Worm (Caenorhabditis elegans) whole organism, midembryonic: ENCODE results near the gene dlc-2.

Experiments used
- T22C8.4 ChIP-seq: fragments of 200-800 bp; sonication (Bioruptor generic); IDR thresholded peaks from 2 replicates; pipeline ENCODE4 v1.3.6; 2022; ENCODE audit warnings: missing genetic modification characterization, missing compliant biosample characterization
- cog-1 ChIP-seq: sonication (generic microtip); optimal IDR thresholded peaks from 2 replicates; lab custom pipeline; 2016; ENCODE audit warnings: missing genetic modification characterization, missing compliant biosample characterization
- flt-1 ChIP-seq: fragments of 200-800 bp; sonication (Bioruptor generic); IDR thresholded peaks from 2 replicates; pipeline ENCODE4 v1.3.6; 2022; ENCODE audit warnings: missing genetic modification characterization, missing compliant biosample characterization
- klf-2 ChIP-seq: fragments of 200-800 bp; sonication (Bioruptor generic); conservative IDR thresholded peaks from 2 replicates; pipeline ENCODE4 v1.3.6; 2022; ENCODE audit warnings: missing genetic modification reagents, missing genetic modification characterization, missing compliant biosample characterization
- med-1 ChIP-seq: sonication (generic microtip); optimal IDR thresholded peaks from 2 replicates; lab custom pipeline; 2017; ENCODE audit warnings: missing genetic modification characterization, mild to moderate bottlenecking, missing compliant biosample characterization, antibody characterized with exemption, missing genetic modification reagents; ENCODE audit not compliant: insufficient read depth
- ref-1 ChIP-seq: fragments of 200-800 bp; sonication (Bioruptor generic); conservative IDR thresholded peaks from 2 replicates; pipeline ENCODE4 v1.3.6; 2022; ENCODE audit warnings: missing genetic modification reagents, missing genetic modification characterization, missing compliant biosample characterization
- tab-1 ChIP-seq: fragments of 200-800 bp; sonication (Bioruptor generic); IDR thresholded peaks from 2 replicates; pipeline ENCODE4 v1.3.6; 2022; ENCODE audit warnings: missing genetic modification characterization, missing compliant biosample characterization
- ztf-29 ChIP-seq: fragments of 200-800 bp; sonication (Bioruptor generic); IDR thresholded peaks from 2 replicates; pipeline ENCODE4 v1.3.6; 2022; ENCODE audit warnings: missing genetic modification reagents, missing genetic modification characterization, missing compliant biosample characterization

DNA sequence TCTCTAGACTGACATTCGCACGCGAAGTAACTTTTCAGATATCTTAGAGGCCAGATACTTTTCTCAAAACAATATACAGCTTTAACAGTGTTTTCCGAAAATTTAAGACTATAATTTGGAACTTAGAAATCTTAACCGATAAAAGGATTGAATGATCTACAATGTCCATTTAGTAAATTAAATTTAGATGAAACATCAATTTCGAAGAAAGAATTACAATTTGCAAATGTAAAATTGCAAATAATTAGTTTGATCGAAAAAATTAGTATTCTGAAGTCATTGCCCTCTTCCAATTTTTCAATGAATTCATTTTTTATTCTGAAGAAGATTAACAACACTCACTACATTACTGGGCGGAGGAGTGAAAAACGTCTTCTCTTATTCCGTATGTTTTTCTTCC, 42.8 kb downstream of the dlc-2 start, which contains the start of gene bath-37:
- TF ChIP-seq klf-2, result no peak
- no peak for TF ChIP-seq ztf-29 (GFP tag; lab: Robert Waterston, UW)
- no peak for TF ChIP-seq med-1 (GFP tag; lab: Kevin White, UChicago)
- TF ChIP-seq ref-1, result no peak
- TF ChIP-seq flt-1 (GFP tag; lab: Robert Waterston, UW), result no peak
- no peak for TF ChIP-seq cog-1
- no peak for TF ChIP-seq tab-1 (GFP tag; lab: Robert Waterston, UW)
- no peak for TF ChIP-seq T22C8.4 (GFP tag; lab: Robert Waterston, UW)
